Worm (Caenorhabditis elegans) whole organism, L4 larva: ENCODE measurements around the gene unc-25.

ENCODE experiments used
- D1046.2 ChIP-seq: fragments of 200-800 bp; sonication (Bioruptor generic); IDR thresholded peaks from 2 replicates; pipeline ENCODE4 v1.3.6; 2022; ENCODE audit warnings: missing genetic modification characterization, missing compliant biosample characterization
- F26F4.8 ChIP-seq: fragments of 200-800 bp; sonication (Bioruptor generic); conservative IDR thresholded peaks from 2 replicates; pipeline ENCODE4 v1.3.6; 2022; ENCODE audit warnings: missing genetic modification characterization, missing compliant biosample characterization
- F49E8.2 ChIP-seq: sonication (generic microtip); optimal IDR thresholded peaks from 2 replicates; lab custom pipeline; 2016; ENCODE audit warnings: missing compliant biosample characterization, mild to moderate bottlenecking, missing genetic modification characterization, borderline replicate concordance
- R02D3.7 ChIP-seq: fragments of 150-350 bp; sonication (generic microtip); optimal IDR thresholded peaks from 3 replicates; lab custom pipeline; 2014; ENCODE audit warnings: missing biosample characterization, missing genetic modification characterization
- T26A8.4 ChIP-seq: fragments of 200-800 bp; sonication (Bioruptor generic); IDR thresholded peaks from 2 replicates; pipeline ENCODE4 v1.3.6; 2022; ENCODE audit warnings: missing genetic modification characterization, missing compliant biosample characterization
- Y105C5A.15 ChIP-seq: fragments of 200-800 bp; sonication (Bioruptor generic); IDR thresholded peaks from 2 replicates; pipeline ENCODE4 v1.3.6; 2022; ENCODE audit warnings: missing genetic modification characterization, missing compliant biosample characterization
- Y5F2A.4 ChIP-seq: fragments of 200-800 bp; sonication (Bioruptor generic); optimal IDR thresholded peaks from 2 replicates; lab custom pipeline; 2018; ENCODE audit warnings: mild to moderate bottlenecking, missing genetic modification characterization, missing compliant biosample characterization
- ama-1 ChIP-seq: fragments of 150-350 bp; optimal IDR thresholded peaks from 2 replicates; lab custom pipeline; 2014; ENCODE audit warnings: inconsistent platforms, mixed read lengths
- arid-1 ChIP-seq: fragments of 200-800 bp; sonication (Bioruptor generic); conservative IDR thresholded peaks from 2 replicates; pipeline ENCODE4 v1.3.6; 2022; ENCODE audit warnings: missing genetic modification reagents, missing genetic modification characterization, missing compliant biosample characterization
- ceh-20 ChIP-seq: fragments of 200-800 bp; sonication (Bioruptor generic); IDR thresholded peaks from 2 replicates; pipeline ENCODE4 v1.3.6; 2022; ENCODE audit warnings: missing genetic modification reagents, missing genetic modification characterization, missing compliant biosample characterization
- ceh-28 ChIP-seq: fragments of 150-350 bp; optimal IDR thresholded peaks from 2 replicates; lab custom pipeline; 2014; ENCODE audit warnings: missing biosample characterization, missing genetic modification reagents, missing genetic modification characterization
- ceh-44 ChIP-seq: fragments of 200-800 bp; sonication (Bioruptor generic); IDR thresholded peaks from 2 replicates; pipeline ENCODE4 v1.3.6; 2022; ENCODE audit warnings: missing genetic modification reagents, missing genetic modification characterization, missing compliant biosample characterization
- ces-1 ChIP-seq: fragments of 150-350 bp; sonication (generic microtip); optimal IDR thresholded peaks from 4 replicates; lab custom pipeline; 2014; ENCODE audit warnings: missing biosample characterization, missing genetic modification reagents, missing genetic modification characterization
- ctbp-1 ChIP-seq: fragments of 200-800 bp; sonication (Bioruptor generic); IDR thresholded peaks from 2 replicates; pipeline ENCODE4 v1.3.6; 2022; ENCODE audit warnings: missing genetic modification reagents, missing genetic modification characterization, missing compliant biosample characterization
- daf-12 ChIP-seq: fragments of 150-350 bp; optimal IDR thresholded peaks from 2 replicates; lab custom pipeline; 2014; ENCODE audit warnings: missing biosample characterization, missing genetic modification reagents, missing genetic modification characterization
- daf-16 ChIP-seq, 3 experiments: sonication (generic microtip); optimal IDR thresholded peaks; 2 replicates each; lab custom pipeline; 2016 to 2017; ENCODE audit warnings: missing genetic modification characterization in 3 of 3, missing genetic modification reagents in 3 of 3, mild to moderate bottlenecking in 2 of 3, missing compliant biosample characterization in 2 of 3, missing biosample characterization in 1 of 3, moderate library complexity in 1 of 3
- daf-19 ChIP-seq: fragments of 200-800 bp; sonication (Bioruptor generic); conservative IDR thresholded peaks from 2 replicates; pipeline ENCODE4 v1.3.6; 2022; ENCODE audit warnings: missing genetic modification characterization, missing compliant biosample characterization
- dmd-6 ChIP-seq: fragments of 200-800 bp; sonication (Bioruptor generic); IDR thresholded peaks from 2 replicates; pipeline ENCODE4 v1.3.6; 2022; ENCODE audit warnings: missing genetic modification reagents, missing genetic modification characterization, missing compliant biosample characterization
- duxl-1 ChIP-seq: sonication (generic microtip); optimal IDR thresholded peaks from 2 replicates; lab custom pipeline; 2016; ENCODE audit warnings: mild to moderate bottlenecking, missing genetic modification characterization, moderate library complexity, missing compliant biosample characterization; ENCODE audit not compliant: poor library complexity
- egl-27 ChIP-seq: sonication (generic microtip); optimal IDR thresholded peaks from 3 replicates; lab custom pipeline; 2017; ENCODE audit warnings: missing biosample characterization, missing genetic modification reagents, missing genetic modification characterization
- egl-43 ChIP-seq: fragments of 200-800 bp; sonication (Bioruptor generic); IDR thresholded peaks from 2 replicates; pipeline ENCODE4 v1.3.6; 2022; ENCODE audit warnings: missing genetic modification reagents, missing genetic modification characterization, missing compliant biosample characterization
- fos-1 ChIP-seq: fragments of 150-350 bp; optimal IDR thresholded peaks from 2 replicates; lab custom pipeline; 2014; ENCODE audit warnings: missing biosample characterization, missing genetic modification characterization
- gei-8 ChIP-seq: fragments of 200-800 bp; sonication (Bioruptor generic); optimal IDR thresholded peaks from 2 replicates; lab custom pipeline; 2018; ENCODE audit warnings: mild to moderate bottlenecking, missing genetic modification characterization, missing compliant biosample characterization
- hif-1 ChIP-seq, 2 experiments: sonication (generic microtip); optimal IDR thresholded peaks; 2 replicates each; lab custom pipeline; 2016 to 2017; ENCODE audit warnings: missing compliant biosample characterization in 2 of 2, missing genetic modification characterization in 2 of 2, missing genetic modification reagents in 2 of 2, missing genotype in 2 of 2, mild to moderate bottlenecking in 1 of 2
- hlh-11 ChIP-seq: fragments of 200-800 bp; sonication (Bioruptor generic); optimal IDR thresholded peaks from 2 replicates; lab custom pipeline; 2018; ENCODE audit warnings: mild to moderate bottlenecking, missing genetic modification characterization, missing compliant biosample characterization
- hlh-30 ChIP-seq: sonication (generic microtip); optimal IDR thresholded peaks from 2 replicates; lab custom pipeline; 2017; ENCODE audit warnings: antibody characterized with exemption, mild to moderate bottlenecking, missing genetic modification characterization, missing compliant biosample characterization; ENCODE audit not compliant: insufficient read depth
- lim-7 ChIP-seq: fragments of 200-800 bp; sonication (Bioruptor generic); IDR thresholded peaks from 2 replicates; pipeline ENCODE4 v1.3.6; 2022; ENCODE audit warnings: missing genetic modification characterization, missing compliant biosample characterization
- lin-13 ChIP-seq: fragments of 150-350 bp; optimal IDR thresholded peaks from 2 replicates; lab custom pipeline; 2014; ENCODE audit warnings: missing biosample characterization, missing genetic modification reagents, missing genetic modification characterization
- lin-15B ChIP-seq: fragments of 150-350 bp; sonication (generic microtip); optimal IDR thresholded peaks from 3 replicates; lab custom pipeline; 2014; ENCODE audit warnings: missing biosample characterization, missing genetic modification characterization
- lin-29 ChIP-seq: fragments of 200-800 bp; sonication (Bioruptor generic); IDR thresholded peaks from 2 replicates; pipeline ENCODE4 v1.3.6; 2022; ENCODE audit warnings: missing genetic modification reagents, missing genetic modification characterization, missing compliant biosample characterization
- lin-39 ChIP-seq: fragments of 150-350 bp; optimal IDR thresholded peaks from 2 replicates; lab custom pipeline; 2014; ENCODE audit warnings: missing biosample characterization, missing genetic modification reagents, missing genetic modification characterization
- madf-5 ChIP-seq, 2 experiments: fragments of 200-800 bp; sonication (Bioruptor generic); IDR thresholded peaks; 2 replicates each; pipeline ENCODE4 v1.3.6; 2022; ENCODE audit warnings: missing compliant biosample characterization in 2 of 2, missing genetic modification characterization in 2 of 2
- madf-9 ChIP-seq: fragments of 200-800 bp; sonication (Bioruptor generic); conservative IDR thresholded peaks from 2 replicates; pipeline ENCODE4 v1.3.6; 2022; ENCODE audit warnings: missing genetic modification reagents, missing genetic modification characterization, missing compliant biosample characterization
- mxl-2 ChIP-seq: fragments of 200-800 bp; sonication (Bioruptor generic); conservative IDR thresholded peaks from 2 replicates; pipeline ENCODE4 v1.3.6; 2022; ENCODE audit warnings: missing genetic modification reagents, missing genetic modification characterization, missing compliant biosample characterization
- nhr-10 ChIP-seq: fragments of 150-350 bp; optimal IDR thresholded peaks from 2 replicates; lab custom pipeline; 2014; ENCODE audit warnings: missing biosample characterization, missing genetic modification characterization
- nhr-25 ChIP-seq: sonication (generic microtip); optimal IDR thresholded peaks from 2 replicates; lab custom pipeline; 2017; ENCODE audit warnings: missing genetic modification characterization, mild to moderate bottlenecking, missing compliant biosample characterization, antibody characterized with exemption, moderate library complexity, borderline replicate concordance; ENCODE audit not compliant: insufficient read depth
- nhr-28 ChIP-seq: fragments of 150-350 bp; optimal IDR thresholded peaks from 2 replicates; lab custom pipeline; 2014; ENCODE audit warnings: missing biosample characterization, missing genetic modification characterization
- nhr-48 ChIP-seq: sonication (generic microtip); optimal IDR thresholded peaks from 2 replicates; lab custom pipeline; 2016; ENCODE audit warnings: mild to moderate bottlenecking, missing genetic modification characterization, missing compliant biosample characterization
- nhr-6 ChIP-seq: fragments of 150-350 bp; optimal IDR thresholded peaks from 2 replicates; lab custom pipeline; 2014; ENCODE audit warnings: missing biosample characterization, missing genetic modification characterization
- nhr-77 ChIP-seq: fragments of 150-350 bp; optimal IDR thresholded peaks from 2 replicates; lab custom pipeline; 2014; ENCODE audit warnings: missing biosample characterization, missing genetic modification characterization
- pha-4 ChIP-seq, 2 experiments: fragments of 150-350 bp in 1 of 2; fragments of 200-800 bp in 1 of 2; sonication (Bioruptor generic) in 1 of 2; IDR thresholded peaks in 1 of 2; optimal IDR thresholded peaks in 1 of 2; 2 replicates each; pipeline versions ENCODE4 v1.3.6 to Lab custom; 2014 to 2022; ENCODE audit warnings: missing genetic modification characterization in 2 of 2, missing genetic modification reagents in 2 of 2, missing biosample characterization in 1 of 2, missing compliant biosample characterization in 1 of 2
- php-3 ChIP-seq: fragments of 200-800 bp; sonication (Bioruptor generic); IDR thresholded peaks from 2 replicates; pipeline ENCODE4 v1.3.6; 2022; ENCODE audit warnings: missing genetic modification reagents, missing genetic modification characterization, missing compliant biosample characterization
- pqm-1 ChIP-seq: sonication (generic microtip); optimal IDR thresholded peaks from 2 replicates; lab custom pipeline; 2017; ENCODE audit warnings: missing biosample characterization, missing genetic modification characterization
- spr-3 ChIP-seq: fragments of 200-800 bp; sonication (Bioruptor generic); optimal IDR thresholded peaks from 2 replicates; lab custom pipeline; 2018; ENCODE audit warnings: mild to moderate bottlenecking, missing genetic modification characterization, missing compliant biosample characterization
- unc-39 ChIP-seq: sonication (generic microtip); optimal IDR thresholded peaks from 2 replicates; lab custom pipeline; 2017; ENCODE audit warnings: missing biosample characterization, missing genetic modification characterization
- vab-7 ChIP-seq: fragments of 200-800 bp; sonication (Bioruptor generic); IDR thresholded peaks from 2 replicates; pipeline ENCODE4 v1.3.6; 2022; ENCODE audit warnings: missing genetic modification reagents, missing genetic modification characterization, missing compliant biosample characterization
- zfp-2 ChIP-seq: sonication (generic microtip); optimal IDR thresholded peaks from 2 replicates; lab custom pipeline; 2016; ENCODE audit warnings: mild to moderate bottlenecking, missing genetic modification characterization, missing compliant biosample characterization
- zip-2 ChIP-seq: fragments of 150-350 bp; optimal IDR thresholded peaks from 2 replicates; lab custom pipeline; 2014; ENCODE audit warnings: missing biosample characterization, missing genetic modification characterization
- ztf-11 ChIP-seq: fragments of 150-350 bp; optimal IDR thresholded peaks from 2 replicates; lab custom pipeline; 2014; ENCODE audit warnings: missing biosample characterization, missing genetic modification characterization

unc-25 gene

ce11 chrIII:12904987-12905541, 37.4 kb upstream of the unc-25 start, which contains the start of gene cox-5A:
Gene cox-5A, plus strand, starts transcription at chrIII:12905491.
- TF ChIP-seq hif-1 (tag; optimal IDR thresholded peaks at IDR 0.05; lab: Kevin White, UChicago): peak; percentile 85 to 96
- TF ChIP-seq madf-5 (GFP tag; IDR thresholded peaks at IDR 0.05; lab: Robert Waterston, UW): peak; percentile 72 to 74; a peak in 2 of 4 replicates
- TF ChIP-seq egl-43 (GFP tag; lab: Robert Waterston, UW): peak; percentile 97
- TF ChIP-seq arid-1 (GFP tag; lab: Robert Waterston, UW): peak; percentile 98
- TF ChIP-seq ces-1: peak; percentile 89
- peak; percentile 98 for TF ChIP-seq madf-9 (GFP tag; lab: Robert Waterston, UW)
- peak; percentile 98 for TF ChIP-seq hlh-30 (tag; lab: Kevin White, UChicago)
- TF ChIP-seq ctbp-1 (GFP tag; lab: Robert Waterston, UW): peak; percentile 98
- peak; percentile 90 for TF ChIP-seq zfp-2 (tag; lab: Kevin White, UChicago)
- TF ChIP-seq ama-1: peak; percentile 94
- peak; percentile 99 for TF ChIP-seq nhr-6 (tag; lab: Kevin White, UChicago)
- peak; percentile 90 for TF ChIP-seq ceh-44 (GFP tag; lab: Robert Waterston, UW)
- peak; percentile 2 for TF ChIP-seq lin-39 (tag; lab: Kevin White, UChicago)
- TF ChIP-seq Y5F2A.4 (GFP tag; lab: Kevin White, UChicago): peak; percentile 92
- TF ChIP-seq nhr-77 (tag; lab: Kevin White, UChicago): peak; percentile 98
- peak; percentile 96 for TF ChIP-seq nhr-25
- no peak for TF ChIP-seq F26F4.8 (GFP tag; lab: Robert Waterston, UW)
- peak; percentile 97 for TF ChIP-seq vab-7 (GFP tag; lab: Robert Waterston, UW)
- TF ChIP-seq lin-15B (tag; lab: Kevin White, UChicago): peak; percentile 89
- TF ChIP-seq duxl-1 (tag; lab: Kevin White, UChicago): peak; percentile 97
- TF ChIP-seq egl-27: no peak
- TF ChIP-seq spr-3 (GFP tag; lab: Kevin White, UChicago): peak; percentile 99
- TF ChIP-seq fos-1 (tag; lab: Kevin White, UChicago): peak; percentile 97
- peak; percentile 95 for TF ChIP-seq ceh-28 (tag; lab: Kevin White, UChicago)
- peak; percentile 99 for TF ChIP-seq ceh-20
- TF ChIP-seq lim-7 (GFP tag; lab: Robert Waterston, UW): peak; percentile 65
- TF ChIP-seq Y105C5A.15 (GFP tag; lab: Robert Waterston, UW): peak; percentile 95
- TF ChIP-seq dmd-6: peak; percentile 99
- TF ChIP-seq daf-12 (tag; lab: Kevin White, UChicago): no peak
- TF ChIP-seq nhr-28 (tag; lab: Kevin White, UChicago): peak; percentile 94
- TF ChIP-seq pha-4 (GFP tag; IDR thresholded peaks at IDR 0.05; lab: Robert Waterston, UW): peak; percentile 99
- TF ChIP-seq pha-4 (tag; optimal IDR thresholded peaks at IDR 0.05; lab: Kevin White, UChicago): peak; percentile 99
- TF ChIP-seq daf-19 (GFP tag; lab: Robert Waterston, UW): no peak
- peak; percentile 88 for TF ChIP-seq nhr-10 (tag; lab: Kevin White, UChicago)
- peak; percentile 92 for TF ChIP-seq F49E8.2
- TF ChIP-seq lin-29 (GFP tag; lab: Robert Waterston, UW): peak; percentile 96
- peak; percentile 99 for TF ChIP-seq lin-13 (GFP tag; lab: Kevin White, UChicago)
- TF ChIP-seq unc-39 (tag; lab: Kevin White, UChicago): no peak
- peak; percentile 43 for TF ChIP-seq R02D3.7
- TF ChIP-seq D1046.2 (GFP tag; lab: Robert Waterston, UW): peak; percentile 92
- TF ChIP-seq gei-8 (GFP tag; lab: Kevin White, UChicago): peak; percentile 68
- TF ChIP-seq zip-2 (tag; lab: Kevin White, UChicago): peak; percentile 92
- peak; percentile 86 to 94 for TF ChIP-seq daf-16 (GFP tag; optimal IDR thresholded peaks at IDR 0.05; lab: Kevin White, UChicago)
- TF ChIP-seq daf-16 (tag; optimal IDR thresholded peaks at IDR 0.05; lab: Kevin White, UChicago): peak; percentile 81
- TF ChIP-seq pqm-1 (tag; lab: Kevin White, UChicago): peak; percentile 50
- peak; percentile 99 for TF ChIP-seq T26A8.4
- peak; percentile 95 for TF ChIP-seq nhr-48 (tag; lab: Kevin White, UChicago)
- no peak for TF ChIP-seq ztf-11
- peak; percentile 99 for TF ChIP-seq hlh-11 (tag; lab: Kevin White, UChicago)
- TF ChIP-seq php-3 (GFP tag; lab: Robert Waterston, UW): peak; percentile 93
- peak; percentile 76; the same call in 1 of the 2 replicates for TF ChIP-seq mxl-2
